Worm (Caenorhabditis elegans): ENCODE measurements around the gene ZK688.10.

ZK688.10 gene

ce11 chrIII:7860885-7861284 is 35.9 kb downstream of the ZK688.10 start, which contains the start of gene cuc-1:
Gene cuc-1 (minus strand): TSS chrIII:7860985.
- peak; percentile 36 for TF ChIP-seq zip-8 (tag; optimal IDR thresholded peaks at IDR 0.05)
- TF ChIP-seq mls-2 (tag; optimal IDR thresholded peaks at IDR 0.05): no peak
- TF ChIP-seq sem-2 (GFP tag; optimal IDR thresholded peaks at IDR 0.05): no peak

- TF ChIP-seq ceh-83 (GFP tag; optimal IDR thresholded peaks at IDR 0.05) (no peak), snpc-4 (tag; optimal IDR thresholded peaks at IDR 0.05) (no peak), nhr-12 (tag; optimal IDR thresholded peaks at IDR 0.05) (no peak), unc-62 (GFP tag; optimal IDR thresholded peaks at IDR 0.05) (no peak), unc-39 (tag; optimal IDR thresholded peaks at IDR 0.05) (no peak), bed-3 (GFP tag; optimal IDR thresholded peaks at IDR 0.05) (no peak), sem-2 (GFP tag; optimal IDR thresholded peaks at IDR 0.05) (no peak), ham-2 (GFP tag; optimal IDR thresholded peaks at IDR 0.05) (no peak), hlh-1 (tag; optimal IDR thresholded peaks at IDR 0.05) (no peak), mab-5 (tag; optimal IDR thresholded peaks at IDR 0.05) (no peak), elt-1 (tag; optimal IDR thresholded peaks at IDR 0.05; ENCODE audit: borderline replicate concordance, insufficient read depth) (no peak), unc-120 (tag; optimal IDR thresholded peaks at IDR 0.05; ENCODE audit: poor library complexity, severe bottlenecking) (no peak)
Observed at ce11 chrIII:7859313-7859712, 37.5 kb downstream of the ZK688.10 start, which contains the start of gene tomm-7. Gene tomm-7 (plus strand): TSS chrIII:7859613.

ce11 chrIII:7858407-7859029 is 38.3 kb downstream of the ZK688.10 start, which contains the start of the genes coq-5 and ufm-1:
Gene coq-5 (minus strand): TSS chrIII:7858457.
Gene ufm-1 (plus strand): TSS chrIII:7858979.
- TF ChIP-seq ces-1 (GFP tag; optimal IDR thresholded peaks at IDR 0.05): peak; percentile 10
- no peak for TF ChIP-seq elt-1 (tag; optimal IDR thresholded peaks at IDR 0.05; ENCODE audit: borderline replicate concordance, insufficient read depth)

DNA sequence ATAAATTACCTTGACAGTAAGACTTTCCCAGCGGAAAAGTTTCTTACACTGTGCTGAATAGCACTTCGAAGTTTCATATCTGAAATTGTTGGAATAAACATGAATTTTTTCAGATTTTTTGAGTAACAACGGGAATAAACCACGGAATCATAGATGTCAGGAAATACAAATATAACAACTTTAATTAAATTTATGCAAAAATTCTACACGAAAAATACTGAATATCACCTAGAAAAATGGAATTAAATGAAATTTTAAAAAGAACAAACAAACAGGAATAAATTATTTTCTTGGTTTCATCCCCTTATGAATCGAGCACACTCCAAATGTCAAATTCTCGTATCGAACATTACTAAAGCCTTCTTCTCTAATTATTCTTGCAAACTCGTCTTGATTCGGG is 39.7 kb downstream of the ZK688.10 start, which contains the start of gene tag-307:
tag-307 (minus strand) TSS at position 101 of the 400 bp plus-strand sequence.
- TF ChIP-seq nhr-237 (tag; optimal IDR thresholded peaks at IDR 0.05): no peak
- no peak for TF ChIP-seq ceh-43 (GFP tag; optimal IDR thresholded peaks at IDR 0.05)
- TF ChIP-seq sptf-1 (tag; optimal IDR thresholded peaks at IDR 0.05): no peak
- no peak for TF ChIP-seq blmp-1 (tag; optimal IDR thresholded peaks at IDR 0.05)
- no peak for TF ChIP-seq ces-1 (GFP tag; optimal IDR thresholded peaks at IDR 0.05)
- no peak for TF ChIP-seq zip-8 (tag; optimal IDR thresholded peaks at IDR 0.05)
- TF ChIP-seq elt-3 (tag; optimal IDR thresholded peaks at IDR 0.05): no peak
- no peak for TF ChIP-seq lin-32 (GFP tag; optimal IDR thresholded peaks at IDR 0.05)
- TF ChIP-seq drap-1 (GFP tag; optimal IDR thresholded peaks at IDR 0.05): no peak
- TF ChIP-seq nhr-28 (tag; optimal IDR thresholded peaks at IDR 0.05): no peak
- TF ChIP-seq cnd-1 (tag; optimal IDR thresholded peaks at IDR 0.05): no peak
- no peak for TF ChIP-seq unc-39 (tag; optimal IDR thresholded peaks at IDR 0.05)
- no peak for TF ChIP-seq lsy-2 (tag; optimal IDR thresholded peaks at IDR 0.05)
- TF ChIP-seq ztf-11 (tag; optimal IDR thresholded peaks at IDR 0.05): no peak
- TF ChIP-seq nhr-76 (tag; optimal IDR thresholded peaks at IDR 0.05): no peak

DNA sequence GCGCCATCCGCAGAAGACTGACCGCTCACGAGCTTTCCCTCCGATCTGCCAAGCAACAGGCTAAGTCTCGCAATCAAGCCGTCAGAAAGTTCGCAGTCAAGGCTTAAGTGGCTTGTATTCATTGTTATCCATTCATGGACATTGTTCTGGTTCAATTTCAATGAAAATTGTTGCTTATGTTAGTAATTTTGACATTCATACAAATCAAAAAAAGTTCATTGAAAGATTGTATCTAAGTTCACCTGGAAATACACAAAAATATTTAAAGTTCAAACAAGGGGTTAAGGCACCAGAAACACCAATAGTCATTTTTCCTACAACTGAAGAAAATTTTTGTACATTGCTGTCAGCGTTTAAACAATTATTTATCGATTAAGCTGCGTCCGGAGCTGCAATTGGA is 41.4 kb downstream of the ZK688.10 start:
- TF ChIP-seq cnd-1 (tag; optimal IDR thresholded peaks at IDR 0.05) (no peak), mls-2 (tag; optimal IDR thresholded peaks at IDR 0.05) (no peak), elt-3 (tag; optimal IDR thresholded peaks at IDR 0.05) (no peak), lin-32 (GFP tag; optimal IDR thresholded peaks at IDR 0.05) (no peak), ham-2 (GFP tag; optimal IDR thresholded peaks at IDR 0.05) (no peak), nhr-2 (tag; optimal IDR thresholded peaks at IDR 0.05) (no peak), ceh-83 (GFP tag; optimal IDR thresholded peaks at IDR 0.05) (no peak), ztf-11 (tag; optimal IDR thresholded peaks at IDR 0.05) (no peak), elt-1 (tag; optimal IDR thresholded peaks at IDR 0.05; ENCODE audit: borderline replicate concordance, insufficient read depth) (no peak), drap-1 (GFP tag; optimal IDR thresholded peaks at IDR 0.05) (no peak), unc-39 (tag; optimal IDR thresholded peaks at IDR 0.05) (no peak), lsy-2 (tag; optimal IDR thresholded peaks at IDR 0.05) (no peak), sptf-1 (tag; optimal IDR thresholded peaks at IDR 0.05) (no peak), blmp-1 (tag; optimal IDR thresholded peaks at IDR 0.05) (no peak), nhr-76 (tag; optimal IDR thresholded peaks at IDR 0.05) (no peak), nhr-28 (tag; optimal IDR thresholded peaks at IDR 0.05) (no peak), lin-13 (tag; optimal IDR thresholded peaks at IDR 0.05) (no peak)
